Worm (Caenorhabditis elegans) whole organism, midembryonic: ENCODE measurements around the gene srx-130.

Experiments
- T22C8.4 ChIP-seq: fragments of 200-800 bp; sonication (Bioruptor generic); IDR thresholded peaks from 2 replicates; pipeline ENCODE4 v1.3.6; 2022; ENCODE audit warnings: missing genetic modification characterization, missing compliant biosample characterization
- cog-1 ChIP-seq: sonication (generic microtip); optimal IDR thresholded peaks from 2 replicates; lab custom pipeline; 2016; ENCODE audit warnings: missing genetic modification characterization, missing compliant biosample characterization
- flt-1 ChIP-seq: fragments of 200-800 bp; sonication (Bioruptor generic); IDR thresholded peaks from 2 replicates; pipeline ENCODE4 v1.3.6; 2022; ENCODE audit warnings: missing genetic modification characterization, missing compliant biosample characterization
- klf-2 ChIP-seq: fragments of 200-800 bp; sonication (Bioruptor generic); conservative IDR thresholded peaks from 2 replicates; pipeline ENCODE4 v1.3.6; 2022; ENCODE audit warnings: missing genetic modification reagents, missing genetic modification characterization, missing compliant biosample characterization
- med-1 ChIP-seq: sonication (generic microtip); optimal IDR thresholded peaks from 2 replicates; lab custom pipeline; 2017; ENCODE audit warnings: missing genetic modification characterization, mild to moderate bottlenecking, missing compliant biosample characterization, antibody characterized with exemption, missing genetic modification reagents; ENCODE audit not compliant: insufficient read depth
- ref-1 ChIP-seq: fragments of 200-800 bp; sonication (Bioruptor generic); conservative IDR thresholded peaks from 2 replicates; pipeline ENCODE4 v1.3.6; 2022; ENCODE audit warnings: missing genetic modification reagents, missing genetic modification characterization, missing compliant biosample characterization
- tab-1 ChIP-seq: fragments of 200-800 bp; sonication (Bioruptor generic); IDR thresholded peaks from 2 replicates; pipeline ENCODE4 v1.3.6; 2022; ENCODE audit warnings: missing genetic modification characterization, missing compliant biosample characterization
- ztf-23 ChIP-seq: fragments of 200-800 bp; sonication (Bioruptor generic); IDR thresholded peaks from 2 replicates; pipeline ENCODE4 v1.3.6; 2022; ENCODE audit warnings: missing genetic modification reagents, missing genetic modification characterization, missing compliant biosample characterization
- ztf-29 ChIP-seq: fragments of 200-800 bp; sonication (Bioruptor generic); IDR thresholded peaks from 2 replicates; pipeline ENCODE4 v1.3.6; 2022; ENCODE audit warnings: missing genetic modification reagents, missing genetic modification characterization, missing compliant biosample characterization

DNA sequence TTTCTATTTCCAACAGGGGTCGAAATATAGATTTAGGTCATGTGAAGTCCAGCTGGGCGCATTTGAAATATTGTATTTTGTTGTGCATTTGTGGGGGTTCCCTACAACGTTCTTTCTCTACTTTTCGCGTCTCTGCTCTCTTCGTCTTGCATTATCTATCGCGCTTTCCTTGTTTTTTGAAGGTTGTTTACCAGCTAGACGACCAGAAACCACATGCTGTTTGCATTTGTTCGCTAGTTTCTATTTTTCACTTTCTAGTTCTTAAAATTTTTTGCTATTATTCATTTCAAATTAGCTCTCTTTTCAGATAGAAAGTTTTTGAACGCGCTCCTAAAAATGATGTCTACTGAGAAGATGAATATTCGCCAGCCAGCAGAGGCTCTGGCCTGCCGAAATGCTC, 3.8 kb upstream of the srx-130 start, which contains the start of gene F55B12.10:
- no peak for TF ChIP-seq klf-2 (GFP tag; lab: Robert Waterston, UW)
- TF ChIP-seq ztf-29 (GFP tag; lab: Robert Waterston, UW) = no peak
- no peak for TF ChIP-seq flt-1 (GFP tag; lab: Robert Waterston, UW)
- no peak for TF ChIP-seq tab-1 (GFP tag; lab: Robert Waterston, UW)
- no peak for TF ChIP-seq ztf-23 (GFP tag; lab: Robert Waterston, UW)
- no peak for TF ChIP-seq T22C8.4 (GFP tag; lab: Robert Waterston, UW)
- no peak for TF ChIP-seq med-1
- TF ChIP-seq cog-1 (tag; lab: Kevin White, UChicago) = no peak
- no peak for TF ChIP-seq ref-1 (GFP tag; lab: Robert Waterston, UW)
